Fruit fly (Drosophila melanogaster): ENCODE data around the gene sens-2.
A peak's percentile ranks its signal among the peaks of the same experiment; 100 is the strongest.

The sens-2 gene

DNA sequence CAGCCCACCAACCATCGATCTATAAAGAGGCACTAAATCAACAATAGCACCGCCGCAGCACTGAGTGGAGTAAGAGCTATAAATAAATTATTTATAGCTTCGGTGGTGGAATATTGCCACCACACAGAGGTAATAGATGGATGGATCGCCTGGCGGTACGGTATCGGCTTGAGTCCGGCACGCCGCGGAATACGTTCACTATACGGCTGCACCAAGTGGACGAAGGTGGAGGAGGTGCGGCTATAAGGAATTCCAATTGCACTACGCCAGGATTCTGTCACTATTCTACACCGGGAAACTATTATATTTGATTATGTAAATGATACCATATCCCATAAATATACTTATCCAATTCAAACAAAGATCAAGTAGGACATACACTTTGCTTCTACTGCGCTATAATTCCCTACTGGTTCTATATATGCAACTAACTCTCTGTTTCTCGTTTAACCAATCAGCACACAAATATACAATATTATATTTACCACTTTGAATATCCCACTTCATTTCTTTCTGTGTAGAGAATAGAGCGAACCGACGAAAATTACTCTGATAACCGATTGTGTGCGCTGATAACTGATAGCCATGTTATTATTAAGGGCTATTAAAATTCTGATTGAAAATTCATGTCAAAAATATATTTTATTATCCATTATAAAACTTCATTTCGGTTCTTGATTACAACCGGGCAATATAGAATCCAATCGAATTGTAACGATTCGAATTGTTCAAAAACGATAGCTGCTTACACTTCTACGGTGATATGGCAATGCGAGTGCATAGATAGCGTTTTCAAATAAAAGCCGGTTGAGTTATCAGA is 2.3 kb upstream of the sens-2 start (continued):
- TF ChIP-seq CG3065 (GFP tag; optimal IDR thresholded peaks at IDR 0.05) (no peak), CG1647 (GFP tag; optimal IDR thresholded peaks at IDR 0.05) (no peak), seq (GFP tag; IDR thresholded peaks at IDR 0.05) (no peak), Hand (GFP tag; optimal IDR thresholded peaks at IDR 0.05) (no peak), CG17912 (GFP tag; optimal IDR thresholded peaks at IDR 0.05) (no peak), CG1024 (GFP tag; IDR thresholded peaks at IDR 0.05) (no peak), HmgD (GFP tag; optimal IDR thresholded peaks at IDR 0.05) (no peak), CG2199 (GFP tag; IDR thresholded peaks at IDR 0.05) (no peak), twi (tag; optimal IDR thresholded peaks at IDR 0.05) (no peak), CG17568 (GFP tag; optimal IDR thresholded peaks at IDR 0.05) (no peak), zen2 (GFP tag; IDR thresholded peaks at IDR 0.05; ENCODE audit: partially characterized antibody) (no peak), E2f2 (GFP tag; IDR thresholded peaks at IDR 0.05) (0 out of 2 replicates have a peak, but pooled peaks have one; percentile 13), CG34422 (GFP tag; IDR thresholded peaks at IDR 0.05) (peak; percentile 33; the same call in 1 of the 3 replicates), CG5180 (GFP tag; optimal IDR thresholded peaks at IDR 0.05) (no peak), CG31441 (GFP tag; IDR thresholded peaks at IDR 0.05) (peak; percentile 55), CG9797 (GFP tag; optimal IDR thresholded peaks at IDR 0.05) (no peak), ac (GFP tag; optimal IDR thresholded peaks at IDR 0.05) (no peak), NC2α (GFP tag; optimal IDR thresholded peaks at IDR 0.05) (no peak), Ptx1 (GFP tag; IDR thresholded peaks at IDR 0.05) (peak; percentile 29; the same call in 1 of the 2 replicates), sisA (GFP tag; IDR thresholded peaks at IDR 0.05) (no peak), CG12659 (GFP tag; optimal IDR thresholded peaks at IDR 0.05) (peak; percentile 15), Dip2 (GFP tag; IDR thresholded peaks at IDR 0.05) (no peak), Lpt (GFP tag; optimal IDR thresholded peaks at IDR 0.05) (no peak), Drgx (GFP tag; IDR thresholded peaks at IDR 0.05) (no peak), crc (GFP tag; optimal IDR thresholded peaks at IDR 0.05) (no peak), CG8765 (GFP tag; IDR thresholded peaks at IDR 0.05) (no peak), Eip74EF (GFP tag; optimal IDR thresholded peaks at IDR 0.05) (peak in 1 of 2 experiments; percentile 31), Nf-YB (GFP tag; optimal IDR thresholded peaks at IDR 0.05) (no peak), CG13287 (GFP tag; IDR thresholded peaks at IDR 0.05; ENCODE audit: partially characterized antibody) (no peak), Tbp (GFP tag; optimal IDR thresholded peaks at IDR 0.05) (no peak), shn (GFP tag; optimal IDR thresholded peaks at IDR 0.05) (no peak), Mad (GFP tag; optimal IDR thresholded peaks at IDR 0.05) (no peak), CG11695 (GFP tag; IDR thresholded peaks at IDR 0.05) (no peak), Taf1 (GFP tag; IDR thresholded peaks at IDR 0.05) (no peak), kay (GFP tag; optimal IDR thresholded peaks at IDR 0.05) (no peak), Bteb2 (GFP tag; optimal IDR thresholded peaks at IDR 0.05) (no peak), CG13775 (GFP tag; optimal IDR thresholded peaks at IDR 0.05) (peak; percentile 15), Poxn (GFP tag; IDR thresholded peaks at IDR 0.05) (no peak), Fer2 (tag; optimal IDR thresholded peaks at IDR 0.05) (no peak), CG8089 (GFP tag; optimal IDR thresholded peaks at IDR 0.05) (no peak), CG10979 (tag; optimal IDR thresholded peaks at IDR 0.05) (peak; percentile 51), CG1233 (GFP tag; optimal IDR thresholded peaks at IDR 0.05) (peak; percentile 12), chm (GFP tag; IDR thresholded peaks at IDR 0.05) (0 out of 2 replicates have a peak, but pooled peaks have one; percentile 18), CG10565 (GFP tag; optimal IDR thresholded peaks at IDR 0.05) (no peak), CG6813 (GFP tag; optimal IDR thresholded peaks at IDR 0.05) (no peak), stc (GFP tag; IDR thresholded peaks at IDR 0.05) (no peak), ci (GFP tag; IDR thresholded peaks at IDR 0.05) (no peak), hkb (optimal IDR thresholded peaks at IDR 0.05) (no peak), hkb (GFP tag; IDR thresholded peaks at IDR 0.05) (no peak), sna (GFP tag; IDR thresholded peaks at IDR 0.05; ENCODE audit: partially characterized antibody) (no peak)

Data from whole organism, embryonic.